Worm (Caenorhabditis elegans) whole organism, L4 larva: ENCODE measurements around the gene twk-12.

Experiments used
- D1046.2 ChIP-seq: fragments of 200-800 bp; sonication (Bioruptor generic); IDR thresholded peaks from 2 replicates; pipeline ENCODE4 v1.3.6; 2022; ENCODE audit warnings: missing genetic modification characterization, missing compliant biosample characterization
- F10B5.3 ChIP-seq: sonication (generic microtip); optimal IDR thresholded peaks from 2 replicates; lab custom pipeline; 2016; ENCODE audit warnings: mild to moderate bottlenecking, missing genetic modification characterization, missing compliant biosample characterization
- F44E2.7 ChIP-seq: fragments of 200-800 bp; sonication (Bioruptor generic); IDR thresholded peaks from 2 replicates; pipeline ENCODE4 v2.1.2; 2022; ENCODE audit warnings: missing genetic modification characterization, missing compliant biosample characterization
- T20F7.1 ChIP-seq: fragments of 200-800 bp; sonication (Bioruptor generic); optimal IDR thresholded peaks from 2 replicates; lab custom pipeline; 2018; ENCODE audit warnings: mild to moderate bottlenecking, missing genetic modification characterization, missing compliant biosample characterization
- T26A8.4 ChIP-seq: fragments of 200-800 bp; sonication (Bioruptor generic); IDR thresholded peaks from 2 replicates; pipeline ENCODE4 v1.3.6; 2022; ENCODE audit warnings: missing genetic modification characterization, missing compliant biosample characterization
- aha-1 ChIP-seq: fragments of 150-350 bp; peaks from one replicate; lab custom pipeline; 2014; ENCODE audit warnings: missing biosample characterization, missing genetic modification characterization
- ama-1 ChIP-seq: fragments of 150-350 bp; optimal IDR thresholded peaks from 2 replicates; lab custom pipeline; 2014; ENCODE audit warnings: inconsistent platforms, mixed read lengths
- arid-1 ChIP-seq: fragments of 200-800 bp; sonication (Bioruptor generic); conservative IDR thresholded peaks from 2 replicates; pipeline ENCODE4 v1.3.6; 2022; ENCODE audit warnings: missing genetic modification reagents, missing genetic modification characterization, missing compliant biosample characterization
- attf-4 ChIP-seq: sonication (generic microtip); optimal IDR thresholded peaks from 3 replicates; lab custom pipeline; 2017; ENCODE audit warnings: missing biosample characterization, missing genetic modification characterization
- ceh-28 ChIP-seq: fragments of 150-350 bp; optimal IDR thresholded peaks from 2 replicates; lab custom pipeline; 2014; ENCODE audit warnings: missing biosample characterization, missing genetic modification reagents, missing genetic modification characterization
- ceh-44 ChIP-seq: fragments of 200-800 bp; sonication (Bioruptor generic); IDR thresholded peaks from 2 replicates; pipeline ENCODE4 v1.3.6; 2022; ENCODE audit warnings: missing genetic modification reagents, missing genetic modification characterization, missing compliant biosample characterization
- cey-2 ChIP-seq: sonication (generic microtip); optimal IDR thresholded peaks from 3 replicates; lab custom pipeline; 2017; ENCODE audit warnings: missing genetic modification characterization, mild to moderate bottlenecking, missing compliant biosample characterization, antibody characterized with exemption, borderline replicate concordance; ENCODE audit not compliant: insufficient read depth
- ctbp-1 ChIP-seq: fragments of 200-800 bp; sonication (Bioruptor generic); IDR thresholded peaks from 2 replicates; pipeline ENCODE4 v1.3.6; 2022; ENCODE audit warnings: missing genetic modification reagents, missing genetic modification characterization, missing compliant biosample characterization
- daf-19 ChIP-seq: fragments of 200-800 bp; sonication (Bioruptor generic); conservative IDR thresholded peaks from 2 replicates; pipeline ENCODE4 v1.3.6; 2022; ENCODE audit warnings: missing genetic modification characterization, missing compliant biosample characterization
- dmd-6 ChIP-seq: fragments of 200-800 bp; sonication (Bioruptor generic); IDR thresholded peaks from 2 replicates; pipeline ENCODE4 v1.3.6; 2022; ENCODE audit warnings: missing genetic modification reagents, missing genetic modification characterization, missing compliant biosample characterization
- dpl-1 ChIP-seq: fragments of 150-350 bp; optimal IDR thresholded peaks from 2 replicates; lab custom pipeline; 2014; ENCODE audit warnings: missing biosample characterization, missing genetic modification reagents, missing genetic modification characterization
- duxl-1 ChIP-seq: sonication (generic microtip); optimal IDR thresholded peaks from 2 replicates; lab custom pipeline; 2016; ENCODE audit warnings: mild to moderate bottlenecking, missing genetic modification characterization, moderate library complexity, missing compliant biosample characterization; ENCODE audit not compliant: poor library complexity
- dve-1 ChIP-seq: sonication (generic microtip); optimal IDR thresholded peaks from 2 replicates; lab custom pipeline; 2017; ENCODE audit warnings: antibody characterized with exemption, mild to moderate bottlenecking, missing genetic modification characterization, missing compliant biosample characterization; ENCODE audit not compliant: insufficient read depth
- egl-43 ChIP-seq: fragments of 200-800 bp; sonication (Bioruptor generic); IDR thresholded peaks from 2 replicates; pipeline ENCODE4 v1.3.6; 2022; ENCODE audit warnings: missing genetic modification reagents, missing genetic modification characterization, missing compliant biosample characterization
- fkh-10 ChIP-seq: fragments of 150-350 bp; optimal IDR thresholded peaks from 2 replicates; lab custom pipeline; 2014; ENCODE audit warnings: missing biosample characterization, missing genetic modification reagents, missing genetic modification characterization
- gei-8 ChIP-seq: fragments of 200-800 bp; sonication (Bioruptor generic); optimal IDR thresholded peaks from 2 replicates; lab custom pipeline; 2018; ENCODE audit warnings: mild to moderate bottlenecking, missing genetic modification characterization, missing compliant biosample characterization
- hlh-11 ChIP-seq: fragments of 200-800 bp; sonication (Bioruptor generic); optimal IDR thresholded peaks from 2 replicates; lab custom pipeline; 2018; ENCODE audit warnings: mild to moderate bottlenecking, missing genetic modification characterization, missing compliant biosample characterization
- hlh-30 ChIP-seq: sonication (generic microtip); optimal IDR thresholded peaks from 2 replicates; lab custom pipeline; 2017; ENCODE audit warnings: antibody characterized with exemption, mild to moderate bottlenecking, missing genetic modification characterization, missing compliant biosample characterization; ENCODE audit not compliant: insufficient read depth
- hmg-1.1 ChIP-seq: fragments of 200-800 bp; sonication (Bioruptor generic); IDR thresholded peaks from 2 replicates; pipeline ENCODE4 v1.3.6; 2022; ENCODE audit warnings: missing genetic modification reagents, missing genetic modification characterization, missing compliant biosample characterization
- lim-7 ChIP-seq: fragments of 200-800 bp; sonication (Bioruptor generic); IDR thresholded peaks from 2 replicates; pipeline ENCODE4 v1.3.6; 2022; ENCODE audit warnings: missing genetic modification characterization, missing compliant biosample characterization
- lin-1 ChIP-seq: fragments of 200-800 bp; sonication (Bioruptor generic); IDR thresholded peaks from 2 replicates; pipeline ENCODE4 v1.3.6; 2022; ENCODE audit warnings: missing genetic modification reagents, missing genetic modification characterization, missing compliant biosample characterization
- lsy-2 ChIP-seq, 2 experiments: fragments of 150-350 bp in 1 of 2; sonication (generic microtip) in 1 of 2; optimal IDR thresholded peaks; 2 replicates each; lab custom pipeline; 2014 to 2017; ENCODE audit warnings: missing biosample characterization in 2 of 2, missing genetic modification characterization in 2 of 2
- mdl-1 ChIP-seq, 2 experiments: fragments of 150-350 bp in 1 of 2; sonication (generic microtip) in 1 of 2; optimal IDR thresholded peaks; 2 replicates each; lab custom pipeline; 2014 to 2017; ENCODE audit warnings: missing biosample characterization in 2 of 2, missing genetic modification characterization in 2 of 2
- mep-1 ChIP-seq: fragments of 150-350 bp; sonication (generic microtip); optimal IDR thresholded peaks from 3 replicates; lab custom pipeline; 2014; ENCODE audit warnings: missing biosample characterization, missing genetic modification characterization
- mes-2 ChIP-seq: sonication (generic microtip); optimal IDR thresholded peaks from 2 replicates; lab custom pipeline; 2016; ENCODE audit warnings: missing genotype, mild to moderate bottlenecking, missing genetic modification characterization, missing compliant biosample characterization; ENCODE audit not compliant: poor library complexity, severe bottlenecking
- mxl-3 ChIP-seq: fragments of 200-800 bp; sonication (Bioruptor generic); optimal IDR thresholded peaks from 2 replicates; lab custom pipeline; 2018; ENCODE audit warnings: mild to moderate bottlenecking, missing genetic modification characterization, missing compliant biosample characterization
- nhr-102 ChIP-seq: sonication (generic microtip); optimal IDR thresholded peaks from 2 replicates; lab custom pipeline; 2016; ENCODE audit warnings: mild to moderate bottlenecking, missing genetic modification characterization, moderate library complexity, missing compliant biosample characterization
- nhr-28 ChIP-seq: fragments of 150-350 bp; optimal IDR thresholded peaks from 2 replicates; lab custom pipeline; 2014; ENCODE audit warnings: missing biosample characterization, missing genetic modification characterization
- nhr-6 ChIP-seq: fragments of 150-350 bp; optimal IDR thresholded peaks from 2 replicates; lab custom pipeline; 2014; ENCODE audit warnings: missing biosample characterization, missing genetic modification characterization
- php-3 ChIP-seq: fragments of 200-800 bp; sonication (Bioruptor generic); IDR thresholded peaks from 2 replicates; pipeline ENCODE4 v1.3.6; 2022; ENCODE audit warnings: missing genetic modification reagents, missing genetic modification characterization, missing compliant biosample characterization
- pqm-1 ChIP-seq: sonication (generic microtip); optimal IDR thresholded peaks from 2 replicates; lab custom pipeline; 2017; ENCODE audit warnings: missing biosample characterization, missing genetic modification characterization
- set-16 ChIP-seq: fragments of 200-800 bp; sonication (Bioruptor generic); IDR thresholded peaks from 2 replicates; pipeline ENCODE4 v1.3.6; 2022; ENCODE audit warnings: missing genetic modification reagents, missing genetic modification characterization, missing compliant biosample characterization
- skn-1 ChIP-seq: fragments of 150-350 bp; optimal IDR thresholded peaks from 2 replicates; lab custom pipeline; 2014; ENCODE audit warnings: missing biosample characterization, missing genetic modification characterization
- spr-1 ChIP-seq: sonication (generic microtip); optimal IDR thresholded peaks from 2 replicates; lab custom pipeline; 2016; ENCODE audit warnings: mild to moderate bottlenecking, missing genetic modification characterization, missing compliant biosample characterization
- tra-1 ChIP-seq: fragments of 200-800 bp; sonication (Bioruptor generic); IDR thresholded peaks from 2 replicates; pipeline ENCODE4 v1.3.6; 2022; ENCODE audit warnings: missing genetic modification reagents, missing genetic modification characterization, missing compliant biosample characterization
- unc-39 ChIP-seq: sonication (generic microtip); optimal IDR thresholded peaks from 2 replicates; lab custom pipeline; 2017; ENCODE audit warnings: missing biosample characterization, missing genetic modification characterization
- unc-62 ChIP-seq, 3 experiments: fragments of 150-350 bp in 1 of 3; sonication (generic microtip); optimal IDR thresholded peaks in 2 of 3; peaks in 1 of 3; 1 replicate in 1 of 3; 2 replicates in 2 of 3; lab custom pipeline; 2014 to 2017; ENCODE audit warnings: missing biosample characterization in 3 of 3, missing genetic modification characterization in 3 of 3, missing genetic modification reagents in 3 of 3, missing genotype in 1 of 3
- zfp-3 ChIP-seq: fragments of 200-800 bp; sonication (Bioruptor generic); conservative IDR thresholded peaks from 2 replicates; pipeline ENCODE4 v1.3.6; 2022; ENCODE audit warnings: missing genetic modification reagents, missing genetic modification characterization, missing compliant biosample characterization

Gene twk-12

ce11 chrV:10679080-10679479 is 11.7 kb downstream of the twk-12 start:
- TF ChIP-seq lsy-2 (tag; optimal IDR thresholded peaks at IDR 0.05; lab: Kevin White, UChicago) (peak in 1 of 2 experiments; percentile 8), arid-1 (GFP tag; lab: Robert Waterston, UW) (no peak)

DNA sequence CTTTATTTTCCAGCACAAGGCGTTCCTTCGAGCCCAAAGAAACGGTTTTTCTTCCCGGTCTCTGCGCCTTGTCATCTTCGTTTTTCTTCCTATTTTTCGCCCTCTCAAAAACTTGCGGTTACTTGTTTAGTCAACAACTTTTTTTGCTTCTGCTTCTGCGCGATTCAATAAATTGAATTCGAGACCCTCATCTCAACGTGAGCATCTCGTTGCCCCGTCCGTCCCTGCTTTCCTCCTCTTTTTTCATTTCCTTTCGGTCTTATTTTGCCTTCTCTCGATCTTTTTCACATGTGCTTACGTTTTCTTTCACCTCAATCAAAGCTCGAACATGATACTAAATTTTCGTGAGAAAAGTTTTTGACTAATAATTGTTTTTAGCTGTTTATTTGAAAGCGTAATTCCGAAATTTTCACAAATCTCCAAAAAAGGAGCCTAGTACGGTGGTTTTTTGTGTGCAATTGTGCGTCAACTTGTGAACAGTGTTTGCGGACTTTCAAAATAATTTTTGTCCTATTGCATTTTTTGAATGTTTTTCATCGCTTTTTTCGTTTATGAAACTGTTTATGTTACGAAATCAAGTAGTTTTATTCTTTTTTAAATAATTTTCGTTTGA is 12.7 kb downstream of the twk-12 start:
- TF ChIP-seq mes-2 (tag; lab: Kevin White, UChicago) (peak; percentile 24), duxl-1 (no peak), ceh-44 (GFP tag; lab: Robert Waterston, UW) (no peak), tra-1 (GFP tag; lab: Robert Waterston, UW) (no peak), fkh-10 (peak; percentile 43), skn-1 (tag; lab: Kevin White, UChicago) (no peak), aha-1 (tag; lab: Kevin White, UChicago) (peak; percentile 65), unc-39 (tag; lab: Kevin White, UChicago) (no peak), dpl-1 (no peak), cey-2 (tag; lab: Kevin White, UChicago) (no peak), nhr-6 (tag; lab: Kevin White, UChicago) (no peak), hmg-1.1 (GFP tag; lab: Robert Waterston, UW) (no peak), nhr-102 (tag; lab: Kevin White, UChicago) (no peak), gei-8 (GFP tag; lab: Kevin White, UChicago) (no peak), lsy-2 (tag; optimal IDR thresholded peaks at IDR 0.05; lab: Kevin White, UChicago) (peak in 1 of 2 experiments; percentile 77), D1046.2 (no peak), hlh-11 (tag; lab: Kevin White, UChicago) (no peak), T26A8.4 (no peak), spr-1 (tag; lab: Kevin White, UChicago) (no peak), zfp-3 (GFP tag; lab: Robert Waterston, UW) (no peak), php-3 (no peak), dve-1 (tag; lab: Kevin White, UChicago) (no peak), ama-1 (no peak)
- TF ChIP-seq, all 104 proteins: peak for 4

DNA sequence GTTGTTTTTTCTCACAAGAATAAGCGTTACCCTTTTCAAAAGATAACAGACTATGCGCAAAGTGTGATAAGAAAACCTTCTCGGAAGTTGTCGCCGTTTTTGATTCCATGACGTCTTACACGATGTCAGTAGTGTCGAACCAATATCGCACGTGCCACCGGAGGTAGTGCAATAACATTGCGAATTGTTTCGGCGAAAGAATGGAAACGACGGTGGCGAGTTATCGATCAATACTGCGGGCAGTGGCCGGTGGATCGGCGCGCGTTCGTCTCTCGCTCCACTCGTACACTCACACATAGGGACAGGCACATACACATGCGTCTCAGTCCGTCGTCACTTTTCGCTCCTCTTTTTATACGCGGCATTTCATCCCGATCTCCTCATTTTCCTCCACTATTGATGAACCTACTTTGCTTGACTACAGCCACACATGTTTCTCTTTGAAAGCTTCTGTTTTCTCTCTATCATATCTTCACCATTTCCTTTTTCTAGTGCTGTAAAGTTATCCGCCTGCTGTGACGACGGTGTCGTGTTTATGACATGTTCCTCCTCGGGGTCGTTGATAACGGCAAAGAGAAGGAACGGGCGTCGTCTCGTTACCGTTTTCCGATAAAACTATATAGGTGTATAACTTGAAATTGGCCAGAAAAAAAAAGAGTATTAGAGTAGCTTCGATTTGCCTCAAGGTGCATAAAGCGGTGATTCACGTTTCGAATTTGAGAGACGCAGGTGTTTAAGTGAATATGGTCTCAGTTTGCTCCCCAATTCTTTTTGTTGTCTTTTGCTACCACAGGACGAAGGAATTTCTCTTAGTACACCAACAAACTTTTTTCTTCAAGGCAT is 14.0 kb downstream of the twk-12 start:
- TF ChIP-seq unc-62 (GFP tag; optimal IDR thresholded peaks at IDR 0.05 in 1 of 2; lab: Kevin White, UChicago) (peak in 1 of 2 experiments; percentile 56), unc-62 (tag; optimal IDR thresholded peaks at IDR 0.05; lab: Kevin White, UChicago) (no peak), attf-4 (tag; lab: Kevin White, UChicago) (peak; percentile 1), daf-19 (GFP tag; lab: Robert Waterston, UW) (no peak), mep-1 (peak; percentile 11), lin-1 (GFP tag; lab: Robert Waterston, UW) (peak; percentile 23; the same call in 1 of the 2 replicates), aha-1 (tag; lab: Kevin White, UChicago) (peak; percentile 75), set-16 (GFP tag; lab: Robert Waterston, UW) (peak; percentile 45; the same call in 1 of the 2 replicates), hlh-30 (tag; lab: Kevin White, UChicago) (peak; percentile 24), mxl-3 (GFP tag; lab: Kevin White, UChicago) (peak; percentile 88), pqm-1 (tag; lab: Kevin White, UChicago) (peak; percentile 47), T20F7.1 (GFP tag; lab: Kevin White, UChicago) (no peak), ctbp-1 (GFP tag; lab: Robert Waterston, UW) (0 out of 2 replicates have a peak, but pooled peaks have one; percentile 8), nhr-28 (tag; lab: Kevin White, UChicago) (peak; percentile 57), F10B5.3 (no peak), T26A8.4 (0 out of 2 replicates have a peak, but pooled peaks have one; percentile 39), mdl-1 (tag; optimal IDR thresholded peaks at IDR 0.05; lab: Kevin White, UChicago) (peak in 1 of 2 experiments; percentile 78), ceh-28 (tag; lab: Kevin White, UChicago) (peak; percentile 43), hmg-1.1 (GFP tag; lab: Robert Waterston, UW) (peak; percentile 53; the same call in 1 of the 2 replicates), egl-43 (GFP tag; lab: Robert Waterston, UW) (0 out of 2 replicates have a peak, but pooled peaks have one; percentile 11), dmd-6 (GFP tag; lab: Robert Waterston, UW) (peak; percentile 79), gei-8 (GFP tag; lab: Kevin White, UChicago) (peak; percentile 6), F44E2.7 (no peak), nhr-6 (tag; lab: Kevin White, UChicago) (no peak), dpl-1 (peak; percentile 1), D1046.2 (no peak), hlh-11 (tag; lab: Kevin White, UChicago) (peak; percentile 73), lim-7 (GFP tag; lab: Robert Waterston, UW) (0 out of 2 replicates have a peak, but pooled peaks have one; percentile 17)
